Fruit fly (Drosophila melanogaster) whole organism, prepupa: ENCODE results near the gene CG6962.

Source experiments
- Blimp-1 ChIP-seq: fragments of 200-800 bp; sonication (Bioruptor generic); optimal IDR thresholded peaks from 3 replicates; lab custom pipeline; 2017; ENCODE audit warnings: missing biosample characterization, missing genetic modification characterization, mild to moderate bottlenecking, moderate library complexity, missing genetic modification reagents
- CG10631 ChIP-seq: fragments of 200-800 bp; sonication (Bioruptor generic); optimal IDR thresholded peaks from 2 replicates; lab custom pipeline; 2016; ENCODE audit warnings: missing biosample characterization, missing genetic modification characterization
- CG10669 ChIP-seq: fragments of 200-800 bp; sonication (Bioruptor generic); optimal IDR thresholded peaks from 3 replicates; lab custom pipeline; 2018; ENCODE audit warnings: missing biosample characterization, mild to moderate bottlenecking, missing genetic modification characterization, moderate library complexity
- CG11294 ChIP-seq: fragments of 200-800 bp; sonication (Bioruptor generic); IDR thresholded peaks from 2 replicates; pipeline ENCODE4 v1.3.6; 2022; ENCODE audit warnings: missing biosample characterization, missing genetic modification characterization
- CG11762 ChIP-seq: fragments of 200-800 bp; sonication (Bioruptor generic); optimal IDR thresholded peaks from 3 replicates; lab custom pipeline; 2016; ENCODE audit warnings: missing biosample characterization, missing genetic modification characterization; ENCODE audit not compliant: insufficient read depth
- CG11902 ChIP-seq: fragments of 200-800 bp; sonication (Bioruptor generic); optimal IDR thresholded peaks from 3 replicates; lab custom pipeline; 2016; ENCODE audit warnings: missing biosample characterization, missing genetic modification characterization
- CG15336 ChIP-seq: fragments of 200-800 bp; sonication (Bioruptor generic); IDR thresholded peaks from 2 replicates; pipeline ENCODE4 v1.3.6; 2022; ENCODE audit warnings: missing biosample characterization, missing genetic modification characterization
- CG16779 ChIP-seq: fragments of 200-800 bp; sonication (Bioruptor generic); optimal IDR thresholded peaks from 3 replicates; lab custom pipeline; 2017; ENCODE audit warnings: missing biosample characterization, mild to moderate bottlenecking, missing genetic modification characterization
- CG3032 ChIP-seq: fragments of 200-800 bp; optimal IDR thresholded peaks from 2 replicates; lab custom pipeline; 2019; ENCODE audit warnings: missing biosample characterization, mild to moderate bottlenecking, missing genetic modification characterization, moderate library complexity
- CG31627 ChIP-seq: fragments of 200-800 bp; sonication (Bioruptor generic); optimal IDR thresholded peaks from 3 replicates; lab custom pipeline; 2016; ENCODE audit warnings: missing biosample characterization, missing genetic modification characterization
- CG32006 ChIP-seq: fragments of 200-800 bp; sonication (Bioruptor generic); optimal IDR thresholded peaks from 3 replicates; lab custom pipeline; 2017; ENCODE audit warnings: missing biosample characterization, mild to moderate bottlenecking, missing genetic modification characterization
- CG34406 ChIP-seq: fragments of 200-800 bp; sonication (Bioruptor generic); optimal IDR thresholded peaks from 3 replicates; lab custom pipeline; 2016; ENCODE audit warnings: missing biosample characterization, missing genetic modification characterization
- CG6276 ChIP-seq: fragments of 200-800 bp; sonication (Bioruptor generic); optimal IDR thresholded peaks from 2 replicates; lab custom pipeline; 2017; ENCODE audit warnings: missing biosample characterization, mild to moderate bottlenecking, missing genetic modification characterization
- CG6792 ChIP-seq: fragments of 200-800 bp; sonication (Bioruptor generic); optimal IDR thresholded peaks from 3 replicates; lab custom pipeline; 2016; ENCODE audit warnings: missing biosample characterization, missing genetic modification characterization
- CG6808 ChIP-seq: fragments of 200-800 bp; sonication (Bioruptor generic); optimal IDR thresholded peaks from 3 replicates; lab custom pipeline; 2017; ENCODE audit warnings: missing biosample characterization, missing genetic modification characterization, mild to moderate bottlenecking, moderate library complexity, missing genetic modification reagents
- CG6854 ChIP-seq: fragments of 200-800 bp; sonication (Bioruptor generic); optimal IDR thresholded peaks from 2 replicates; lab custom pipeline; 2017; ENCODE audit warnings: missing biosample characterization, mild to moderate bottlenecking, missing genetic modification characterization
- CG7368 ChIP-seq: fragments of 200-800 bp; sonication (Bioruptor generic); optimal IDR thresholded peaks from 3 replicates; lab custom pipeline; 2016; ENCODE audit warnings: missing biosample characterization, missing genetic modification characterization
- CG8119 ChIP-seq: fragments of 200-800 bp; sonication (Bioruptor generic); IDR thresholded peaks from 3 replicates; pipeline ENCODE4 v1.3.6; 2022; ENCODE audit warnings: missing biosample characterization, missing genetic modification characterization
- CG8319 ChIP-seq: fragments of 200-800 bp; sonication (Bioruptor generic); optimal IDR thresholded peaks from 3 replicates; lab custom pipeline; 2016; ENCODE audit warnings: missing biosample characterization, missing genetic modification characterization
- CG8632 ChIP-seq: fragments of 200-800 bp; sonication (Bioruptor generic); optimal IDR thresholded peaks from 3 replicates; lab custom pipeline; 2016; ENCODE audit warnings: missing biosample characterization, missing genetic modification characterization
- CG9139 ChIP-seq: fragments of 200-800 bp; sonication (Bioruptor generic); optimal IDR thresholded peaks from 3 replicates; lab custom pipeline; 2017; ENCODE audit warnings: missing biosample characterization, mild to moderate bottlenecking, missing genetic modification characterization
- Eip75B ChIP-seq: fragments of 200-800 bp; sonication (Bioruptor generic); optimal IDR thresholded peaks from 3 replicates; lab custom pipeline; 2016; ENCODE audit warnings: missing biosample characterization, missing genetic modification characterization
- Ets21C ChIP-seq: fragments of 200-800 bp; sonication (Bioruptor generic); optimal IDR thresholded peaks from 3 replicates; lab custom pipeline; 2016; ENCODE audit warnings: missing biosample characterization, missing genetic modification characterization
- Ets96B ChIP-seq: fragments of 200-800 bp; optimal IDR thresholded peaks from 2 replicates; lab custom pipeline; 2019; ENCODE audit warnings: missing biosample characterization, mild to moderate bottlenecking, missing genetic modification characterization, moderate library complexity
- Gug ChIP-seq: fragments of 200-800 bp; sonication (Bioruptor generic); IDR thresholded peaks from 2 replicates; pipeline ENCODE4 v1.3.6; 2022; ENCODE audit warnings: missing biosample characterization, missing genetic modification characterization
- Hr38 ChIP-seq: sonication (Bioruptor generic); optimal IDR thresholded peaks from 2 replicates; lab custom pipeline; 2016; ENCODE audit warnings: missing biosample characterization, missing genetic modification characterization
- Hr39 ChIP-seq: fragments of 200-800 bp; sonication (Bioruptor generic); optimal IDR thresholded peaks from 2 replicates; lab custom pipeline; 2016; ENCODE audit warnings: missing biosample characterization, missing genetic modification characterization
- Hr4 ChIP-seq: fragments of 200-800 bp; sonication (Bioruptor generic); optimal IDR thresholded peaks from 3 replicates; lab custom pipeline; 2016; ENCODE audit warnings: missing biosample characterization, missing genetic modification characterization
- Lpt ChIP-seq: fragments of 200-800 bp; sonication (Bioruptor generic); optimal IDR thresholded peaks from 3 replicates; lab custom pipeline; 2016; ENCODE audit warnings: missing biosample characterization, missing genetic modification characterization
- Smox ChIP-seq: fragments of 200-800 bp; sonication (Bioruptor generic); optimal IDR thresholded peaks from 3 replicates; lab custom pipeline; 2016; ENCODE audit warnings: missing biosample characterization, missing genetic modification characterization
- Sox102F ChIP-seq: fragments of 200-800 bp; sonication (Bioruptor generic); optimal IDR thresholded peaks from 2 replicates; lab custom pipeline; 2016; ENCODE audit warnings: missing biosample characterization, mild to moderate bottlenecking, missing genetic modification characterization
- Sox14 ChIP-seq: fragments of 200-800 bp; sonication (Bioruptor generic); optimal IDR thresholded peaks from 3 replicates; lab custom pipeline; 2016; ENCODE audit warnings: missing biosample characterization, missing genetic modification characterization
- cyc ChIP-seq: fragments of 200-800 bp; sonication (Bioruptor generic); optimal IDR thresholded peaks from 3 replicates; lab custom pipeline; 2016; ENCODE audit warnings: missing biosample characterization, missing genetic modification characterization
- dsx ChIP-seq: fragments of 200-800 bp; optimal IDR thresholded peaks from 3 replicates; lab custom pipeline; 2019; ENCODE audit warnings: missing biosample characterization, mild to moderate bottlenecking, missing genetic modification characterization, moderate library complexity; ENCODE audit not compliant: poor library complexity, severe bottlenecking
- eg ChIP-seq: fragments of 200-800 bp; sonication (Bioruptor generic); IDR thresholded peaks from 3 replicates; pipeline ENCODE4 v1.3.6; 2022; ENCODE audit warnings: missing biosample characterization, missing genetic modification characterization
- esn ChIP-seq: fragments of 200-800 bp; sonication (Bioruptor generic); optimal IDR thresholded peaks from 2 replicates; lab custom pipeline; 2016; ENCODE audit warnings: missing biosample characterization, mild to moderate bottlenecking, missing genetic modification characterization, moderate library complexity
- fd59A ChIP-seq: fragments of 200-800 bp; sonication (Bioruptor generic); optimal IDR thresholded peaks from 2 replicates; lab custom pipeline; 2017; ENCODE audit warnings: missing biosample characterization, mild to moderate bottlenecking, missing genetic modification characterization, missing genetic modification reagents
- fd85E ChIP-seq: fragments of 200-800 bp; sonication (Bioruptor generic); optimal IDR thresholded peaks from 3 replicates; lab custom pipeline; 2016; ENCODE audit warnings: missing biosample characterization, missing genetic modification characterization
- fkh ChIP-seq: fragments of 200-800 bp; sonication (Bioruptor generic); optimal IDR thresholded peaks from 3 replicates; lab custom pipeline; 2017; ENCODE audit warnings: missing biosample characterization, mild to moderate bottlenecking, missing genetic modification characterization, moderate library complexity
- lz ChIP-seq: fragments of 200-800 bp; sonication (Bioruptor generic); optimal IDR thresholded peaks from 3 replicates; lab custom pipeline; 2016; ENCODE audit warnings: missing biosample characterization, missing genetic modification characterization
- net ChIP-seq: fragments of 200-800 bp; sonication (Bioruptor generic); optimal IDR thresholded peaks from 3 replicates; lab custom pipeline; 2016; ENCODE audit warnings: missing biosample characterization, missing genetic modification characterization
- pdm3 ChIP-seq: fragments of 200-800 bp; sonication (Bioruptor generic); optimal IDR thresholded peaks from 3 replicates; lab custom pipeline; 2016; ENCODE audit warnings: missing biosample characterization, missing genetic modification characterization
- salr ChIP-seq, 2 experiments: fragments of 200-800 bp; sonication (Bioruptor generic); optimal IDR thresholded peaks; 3 replicates each; lab custom pipeline; 2016 to 2018; ENCODE audit warnings: missing biosample characterization in 2 of 2, missing genetic modification characterization in 2 of 2, mild to moderate bottlenecking in 1 of 2
- svp ChIP-seq: fragments of 200-800 bp; sonication (Bioruptor generic); peaks from one replicate; lab custom pipeline; 2016; ENCODE audit warnings: missing biosample characterization, missing genetic modification characterization
- topi ChIP-seq: fragments of 200-800 bp; sonication (Bioruptor generic); optimal IDR thresholded peaks from 3 replicates; lab custom pipeline; 2016; ENCODE audit warnings: missing biosample characterization, missing genetic modification characterization
- vri ChIP-seq: fragments of 200-800 bp; sonication (Bioruptor generic); optimal IDR thresholded peaks from 3 replicates; lab custom pipeline; 2016; ENCODE audit warnings: missing biosample characterization, mild to moderate bottlenecking, missing genetic modification characterization

CG6962 gene

DNA sequence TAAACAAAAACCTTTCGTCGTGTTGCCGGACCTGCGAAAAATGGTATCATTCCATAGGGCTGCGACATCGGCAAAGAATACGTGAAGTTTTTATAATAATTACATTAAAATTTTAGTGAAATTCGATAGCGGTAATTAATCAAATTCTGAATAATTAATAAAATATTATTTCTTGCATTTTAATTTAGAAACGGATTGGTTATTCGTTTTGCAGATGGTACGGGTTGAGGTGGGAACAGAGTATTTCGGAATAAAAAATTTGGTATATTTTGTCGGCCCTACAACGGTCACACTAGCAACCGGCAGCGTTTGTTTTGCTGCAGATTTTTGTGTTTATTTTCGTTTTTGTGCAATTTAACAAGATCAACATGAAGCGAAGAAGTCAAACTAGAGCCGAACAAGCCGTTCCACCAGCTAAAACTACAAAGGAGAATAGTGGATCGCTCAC, at the start of gene CG6962, which contains the start of gene CG31368 (continued):
- TF ChIP-seq Hr4 (GFP tag; lab: Kevin White, UChicago) (peak; percentile 81), CG10631 (GFP tag; lab: Kevin White, UChicago) (peak; percentile 80), CG8632 (GFP tag; lab: Kevin White, UChicago) (peak; percentile 2), svp (GFP tag; lab: Kevin White, UChicago) (no peak), vri (GFP tag; lab: Kevin White, UChicago) (no peak), CG16779 (tag; lab: Kevin White, UChicago) (no peak), Hr39 (GFP tag; lab: Kevin White, UChicago) (peak; percentile 75), CG11294 (GFP tag; lab: Robert Waterston, UW) (peak; percentile 50; the same call in 1 of the 2 replicates)

DNA sequence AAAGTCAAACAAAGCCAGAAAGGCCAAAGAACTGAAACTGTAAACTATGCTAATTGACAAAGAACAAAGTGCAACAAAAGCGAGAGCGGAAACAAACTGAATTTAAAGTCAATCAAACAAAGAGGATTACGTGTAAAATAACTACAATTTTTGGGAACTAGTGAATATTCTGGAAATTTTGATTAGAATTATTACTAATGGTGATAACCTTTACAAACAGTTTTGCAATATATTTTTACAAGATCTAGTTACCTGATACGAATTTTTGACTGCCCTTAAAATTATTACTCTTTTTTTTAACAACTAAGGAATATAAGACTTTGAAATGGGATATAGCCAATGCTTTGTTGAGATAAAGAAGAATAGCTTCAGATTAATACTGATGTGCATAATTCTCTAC, 48.6 kb upstream of the CG6962 start, which contains the start of gene CG14731:
Gene CG14731 (plus strand): TSS at position 301 of the 400 bp plus-strand sequence.
- TF ChIP-seq Blimp-1 = no peak
- TF ChIP-seq esn = no peak
- TF ChIP-seq, all 60 proteins: peak for 0

DNA sequence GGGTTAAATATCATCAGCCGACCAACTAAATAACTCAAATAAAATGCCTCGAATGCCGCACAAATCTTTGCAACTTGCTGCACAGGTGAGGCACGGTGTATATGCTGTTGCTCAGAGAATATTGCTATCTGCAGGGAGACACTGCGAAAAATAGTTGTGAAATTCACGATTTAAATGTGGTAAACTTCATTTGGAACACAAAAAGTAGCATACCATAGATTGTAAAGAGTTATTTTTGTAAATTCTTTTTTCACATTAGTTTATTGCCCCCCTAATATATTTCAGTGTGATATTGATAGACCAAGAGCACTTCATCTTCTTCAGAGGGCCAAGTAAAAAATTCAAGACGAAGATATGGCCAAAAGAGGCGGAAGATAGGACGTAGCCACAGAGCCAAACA, 38.3 kb upstream of the CG6962 start:
- TF ChIP-seq lz (GFP tag; lab: Kevin White, UChicago) (peak; percentile 60), CG34406 (GFP tag; lab: Kevin White, UChicago) (peak; percentile 52), CG7368 (GFP tag; lab: Kevin White, UChicago) (peak; percentile 53), Sox102F (GFP tag; lab: Kevin White, UChicago) (peak; percentile 49), Smox (GFP tag; lab: Kevin White, UChicago) (peak; percentile 40), fkh (no peak), CG6808 (peak; percentile 82), CG11762 (GFP tag; lab: Kevin White, UChicago) (peak; percentile 73), CG6276 (GFP tag; lab: Kevin White, UChicago) (peak; percentile 69), CG11902 (GFP tag; lab: Kevin White, UChicago) (peak; percentile 20), CG3032 (tag; lab: Kevin White, UChicago) (peak; percentile 88), Gug (GFP tag; lab: Robert Waterston, UW) (peak; percentile 75), Hr38 (GFP tag; lab: Kevin White, UChicago) (no peak), CG8319 (GFP tag; lab: Kevin White, UChicago) (peak; percentile 57), fd59A (peak; percentile 84), CG6792 (GFP tag; lab: Kevin White, UChicago) (peak; percentile 67), Blimp-1 (no peak), Hr4 (GFP tag; lab: Kevin White, UChicago) (peak; percentile 68), CG10669 (GFP tag; lab: Kevin White, UChicago) (peak; percentile 86), Sox14 (peak; percentile 82), CG6854 (GFP tag; lab: Kevin White, UChicago) (no peak), Eip75B (GFP tag; lab: Kevin White, UChicago) (peak; percentile 81), Ets21C (peak; percentile 8), dsx (peak; percentile 88), CG8119 (GFP tag; lab: Robert Waterston, UW) (peak; percentile 81), CG8632 (GFP tag; lab: Kevin White, UChicago) (peak; percentile 57), svp (GFP tag; lab: Kevin White, UChicago) (peak; percentile 89), Lpt (GFP tag; lab: Kevin White, UChicago) (peak; percentile 80), CG31627 (GFP tag; lab: Kevin White, UChicago) (peak; percentile 42), salr (GFP tag; optimal IDR thresholded peaks at IDR 0.05; lab: Kevin White, UChicago) (peak; percentile 72 to 77), Ets96B (peak; percentile 86), net (peak; percentile 70), CG9139 (peak; percentile 60), CG11294 (GFP tag; lab: Robert Waterston, UW) (peak; percentile 57; the same call in 1 of the 2 replicates), fd85E (GFP tag; lab: Kevin White, UChicago) (no peak), CG16779 (tag; lab: Kevin White, UChicago) (peak; percentile 64), pdm3 (GFP tag; lab: Kevin White, UChicago) (peak; percentile 78), CG32006 (GFP tag; lab: Kevin White, UChicago) (peak; percentile 82), topi (peak; percentile 65), cyc (GFP tag; lab: Kevin White, UChicago) (peak; percentile 44), CG15336 (peak; percentile 83), Hr39 (GFP tag; lab: Kevin White, UChicago) (peak; percentile 61), eg (GFP tag; lab: Robert Waterston, UW) (peak; percentile 82)
